Worm (Caenorhabditis elegans): ENCODE measurements around the gene asp-13.

asp-13 gene

ce11 chrV:8643093-8643492 is at the start of gene asp-13:
Gene asp-13 (minus strand): TSS chrV:8643193.
- TF ChIP-seq pqm-1 (tag; optimal IDR thresholded peaks at IDR 0.05): peak; percentile 37
- peak; percentile 3 for TF ChIP-seq dve-1 (tag; optimal IDR thresholded peaks at IDR 0.05; ENCODE audit: insufficient read depth)
- no peak for TF ChIP-seq nhr-11 (tag; optimal IDR thresholded peaks at IDR 0.05)
- peak in 1 of 2 experiments; percentile 30 for TF ChIP-seq unc-62 (GFP tag; optimal IDR thresholded peaks at IDR 0.05 in 1 of 2)
- TF ChIP-seq unc-62 (tag; optimal IDR thresholded peaks at IDR 0.05): no peak
- TF ChIP-seq skn-1 (tag; optimal IDR thresholded peaks at IDR 0.05): no peak
- peak; percentile 15 for TF ChIP-seq nhr-28 (tag; optimal IDR thresholded peaks at IDR 0.05)
- TF ChIP-seq daf-16 (GFP tag; optimal IDR thresholded peaks at IDR 0.05): no peak
- peak; percentile 23 for TF ChIP-seq daf-16 (tag; optimal IDR thresholded peaks at IDR 0.05)

DNA sequence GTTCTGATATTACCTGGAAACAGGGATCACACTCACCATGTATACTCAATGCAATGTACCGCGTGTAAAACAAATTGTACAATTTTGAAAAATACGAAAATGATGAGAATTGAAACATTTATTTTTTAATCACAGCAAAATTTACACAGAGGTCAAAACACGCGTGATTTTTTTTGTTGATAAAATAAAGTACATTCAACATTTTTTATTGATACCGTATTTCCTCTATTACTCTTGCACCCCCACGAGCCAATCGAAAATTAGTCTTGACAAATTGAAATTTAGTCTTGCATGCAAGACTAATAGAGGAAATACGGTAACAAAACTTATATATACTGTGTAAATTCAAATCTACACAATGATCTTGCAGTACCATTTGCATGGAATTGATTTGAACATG is 44.7 kb upstream of the asp-13 start, which contains the start of gene ZC190.8:
TSS of gene ZC190.8 (minus strand) at position 101 of the 400 bp plus-strand sequence.
- TF ChIP-seq F44E2.7 (GFP tag; IDR thresholded peaks at IDR 0.05) (no peak), F37D6.2 (tag; optimal IDR thresholded peaks at IDR 0.05) (no peak), aha-1 (tag) (peak; percentile 23)

- TF ChIP-seq Y5F2A.4 (GFP tag; optimal IDR thresholded peaks at IDR 0.05) (no peak), ceh-20 (GFP tag; IDR thresholded peaks at IDR 0.05) (no peak), fos-1 (tag; optimal IDR thresholded peaks at IDR 0.05) (no peak), F49E8.2 (tag; optimal IDR thresholded peaks at IDR 0.05; ENCODE audit: borderline replicate concordance) (no peak), mep-1 (tag; optimal IDR thresholded peaks at IDR 0.05) (no peak), unc-62 (GFP tag; optimal IDR thresholded peaks at IDR 0.05 in 1 of 2) (no peak), unc-62 (tag; optimal IDR thresholded peaks at IDR 0.05) (no peak), rbr-2 (tag; optimal IDR thresholded peaks at IDR 0.05) (no peak), lin-13 (GFP tag; optimal IDR thresholded peaks at IDR 0.05) (no peak), ZK546.5 (tag; optimal IDR thresholded peaks at IDR 0.05) (no peak), nhr-6 (tag; optimal IDR thresholded peaks at IDR 0.05) (no peak), mes-2 (tag; optimal IDR thresholded peaks at IDR 0.05; ENCODE audit: poor library complexity, severe bottlenecking) (no peak), set-16 (GFP tag; IDR thresholded peaks at IDR 0.05) (no peak), nhr-41 (GFP tag; IDR thresholded peaks at IDR 0.05) (no peak), ztf-7 (tag; optimal IDR thresholded peaks at IDR 0.05) (no peak)
Observed at ce11 chrV:8686764-8687163, 43.8 kb upstream of the asp-13 start, which contains the start of gene ZC190.7. Gene ZC190.7 (minus strand): TSS chrV:8686864.

ce11 chrV:8683787-8684186 is 40.8 kb upstream of the asp-13 start:
- no peak for TF ChIP-seq lin-38 (GFP tag; IDR thresholded peaks at IDR 0.05)
- no peak for TF ChIP-seq mep-1 (tag; optimal IDR thresholded peaks at IDR 0.05)
- no peak for TF ChIP-seq sdz-12 (GFP tag; optimal IDR thresholded peaks at IDR 0.05)
- no peak for TF ChIP-seq ceh-44 (GFP tag; IDR thresholded peaks at IDR 0.05)
- TF ChIP-seq attf-4 (tag; optimal IDR thresholded peaks at IDR 0.05): no peak
- no peak for TF ChIP-seq mdt-29 (GFP tag; IDR thresholded peaks at IDR 0.05)
- TF ChIP-seq nhr-102 (tag; optimal IDR thresholded peaks at IDR 0.05): no peak
- no peak for TF ChIP-seq ama-1 (optimal IDR thresholded peaks at IDR 0.05)
- no peak for TF ChIP-seq nhr-10 (tag; optimal IDR thresholded peaks at IDR 0.05)
- no peak for TF ChIP-seq mes-2 (tag; optimal IDR thresholded peaks at IDR 0.05; ENCODE audit: poor library complexity, severe bottlenecking)
- TF ChIP-seq nhr-6 (tag; optimal IDR thresholded peaks at IDR 0.05): no peak
- no peak for TF ChIP-seq lir-3 (tag; optimal IDR thresholded peaks at IDR 0.05)

DNA sequence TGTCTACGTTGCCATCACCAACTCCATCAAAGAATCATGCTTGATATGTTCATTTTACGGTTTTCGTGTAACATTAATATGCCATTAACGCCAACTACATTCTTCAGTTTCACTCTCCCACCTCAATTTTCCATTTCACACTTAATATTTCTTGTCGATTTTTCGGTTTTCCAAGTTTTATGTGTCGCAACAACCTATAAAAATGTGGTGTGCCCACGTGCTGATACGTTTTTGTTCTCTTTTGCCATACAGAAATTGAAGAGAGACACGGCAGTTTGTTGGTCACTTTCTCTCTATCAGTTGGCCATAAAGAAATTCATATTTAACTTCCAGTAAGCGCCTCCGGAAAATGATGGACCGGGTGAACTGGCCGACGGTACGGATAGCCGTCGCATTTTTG is 39.7 kb upstream of the asp-13 start, which contains the start of gene cln-3.3:
TSS of gene cln-3.3 (plus strand) at position 334 of the 400 bp plus-strand sequence.
- TF ChIP-seq mdl-1 (tag; optimal IDR thresholded peaks at IDR 0.05): peak in 1 of 2 experiments; percentile 42
- TF ChIP-seq dve-1 (tag; optimal IDR thresholded peaks at IDR 0.05; ENCODE audit: insufficient read depth): no peak
- TF ChIP-seq lim-7 (GFP tag; IDR thresholded peaks at IDR 0.05): no peak
- TF ChIP-seq nhr-6 (tag; optimal IDR thresholded peaks at IDR 0.05): no peak
- no peak for TF ChIP-seq daf-16 (GFP tag; optimal IDR thresholded peaks at IDR 0.05)
- TF ChIP-seq daf-16 (tag; optimal IDR thresholded peaks at IDR 0.05): peak; percentile 67
- no peak for TF ChIP-seq D1046.2 (GFP tag; IDR thresholded peaks at IDR 0.05)
- no peak for TF ChIP-seq jun-1 (tag; optimal IDR thresholded peaks at IDR 0.05)
- no peak for TF ChIP-seq lin-29 (GFP tag; IDR thresholded peaks at IDR 0.05)
- no peak for TF ChIP-seq nhr-42 (GFP tag; IDR thresholded peaks at IDR 0.05)
- no peak for TF ChIP-seq zag-1 (tag; optimal IDR thresholded peaks at IDR 0.05)
- peak; percentile 93 for TF ChIP-seq php-3 (GFP tag; IDR thresholded peaks at IDR 0.05)
- TF ChIP-seq nhr-76 (tag; optimal IDR thresholded peaks at IDR 0.05): no peak
- TF ChIP-seq nhr-77 (tag; optimal IDR thresholded peaks at IDR 0.05): no peak
- no peak for TF ChIP-seq spr-1 (tag; optimal IDR thresholded peaks at IDR 0.05)
- no peak for TF ChIP-seq F26F4.8 (GFP tag; conservative IDR thresholded peaks at IDR 0.05)
- peak; percentile 66 for TF ChIP-seq pqm-1 (tag; optimal IDR thresholded peaks at IDR 0.05)
- peak; percentile 58 for TF ChIP-seq mxl-3 (GFP tag; optimal IDR thresholded peaks at IDR 0.05)
- no peak for TF ChIP-seq ama-1 (optimal IDR thresholded peaks at IDR 0.05)
- no peak for TF ChIP-seq lir-3 (tag; optimal IDR thresholded peaks at IDR 0.05)
